Fruit fly (Drosophila melanogaster) whole organism, embryonic: Measurements from ENCODE around the gene mio.

Source experiments
- ATbp ChIP-seq: fragments of 200-800 bp; sonication (Bioruptor generic); optimal IDR thresholded peaks from 2 replicates; lab custom pipeline; 2017; ENCODE audit warnings: missing biosample characterization, mild to moderate bottlenecking, missing genetic modification characterization, missing genetic modification reagents
- Abd-B ChIP-seq: fragments of 200-800 bp; sonication (Bioruptor generic); optimal IDR thresholded peaks from 2 replicates; lab custom pipeline; 2018; ENCODE audit warnings: missing biosample characterization, mild to moderate bottlenecking, missing genetic modification characterization, moderate library complexity
- Atf3 ChIP-seq: fragments of 200-800 bp; sonication (Bioruptor generic); optimal IDR thresholded peaks from 3 replicates; lab custom pipeline; 2016; ENCODE audit warnings: missing biosample characterization, missing genetic modification characterization
- Blimp-1 ChIP-seq: fragments of 200-800 bp; sonication (Bioruptor generic); optimal IDR thresholded peaks from 3 replicates; lab custom pipeline; 2018; ENCODE audit warnings: missing biosample characterization, missing genetic modification characterization, mild to moderate bottlenecking, moderate library complexity, missing genetic modification reagents
- CG10431 ChIP-seq: fragments of 200-800 bp; sonication (Bioruptor generic); optimal IDR thresholded peaks from 3 replicates; lab custom pipeline; 2018; ENCODE audit warnings: missing biosample characterization, mild to moderate bottlenecking, missing genetic modification characterization
- CG1602 ChIP-seq: fragments of 200-800 bp; sonication (Bioruptor generic); optimal IDR thresholded peaks from 3 replicates; lab custom pipeline; 2016; ENCODE audit warnings: missing biosample characterization, missing genetic modification characterization
- CG17359 ChIP-seq: fragments of 200-800 bp; sonication (Bioruptor generic); optimal IDR thresholded peaks from 3 replicates; lab custom pipeline; 2018; ENCODE audit warnings: missing biosample characterization, mild to moderate bottlenecking, missing genetic modification characterization, moderate library complexity
- CG17829 ChIP-seq: fragments of 200-800 bp; optimal IDR thresholded peaks from 2 replicates; lab custom pipeline; 2019; ENCODE audit warnings: missing biosample characterization, mild to moderate bottlenecking, missing genetic modification characterization, moderate library complexity
- CG1792 ChIP-seq: fragments of 200-800 bp; sonication (Bioruptor generic); optimal IDR thresholded peaks from 2 replicates; lab custom pipeline; 2016; ENCODE audit warnings: missing biosample characterization, missing genetic modification characterization
- CG18011 ChIP-seq: fragments of 200-800 bp; sonication (Bioruptor generic); optimal IDR thresholded peaks from 2 replicates; lab custom pipeline; 2017; ENCODE audit warnings: missing biosample characterization, missing genetic modification characterization, mild to moderate bottlenecking, moderate library complexity, missing genotype
- CG2712 ChIP-seq: fragments of 200-800 bp; optimal IDR thresholded peaks from 3 replicates; lab custom pipeline; 2019; ENCODE audit warnings: missing biosample characterization, mild to moderate bottlenecking, missing genetic modification characterization, moderate library complexity
- CG30431 ChIP-seq: fragments of 200-800 bp; sonication (Bioruptor generic); optimal IDR thresholded peaks from 2 replicates; lab custom pipeline; 2017; ENCODE audit warnings: missing biosample characterization, missing genetic modification characterization
- CG31224 ChIP-seq: fragments of 200-800 bp; sonication (Bioruptor generic); IDR thresholded peaks from 2 replicates; pipeline ENCODE4 v1.3.6; 2022; ENCODE audit warnings: missing biosample characterization, missing genetic modification characterization
- CG3281 ChIP-seq: fragments of 200-800 bp; sonication (Bioruptor generic); optimal IDR thresholded peaks from 3 replicates; lab custom pipeline; 2017; ENCODE audit warnings: missing biosample characterization, mild to moderate bottlenecking, missing genetic modification characterization
- CG3407 ChIP-seq: fragments of 200-800 bp; sonication (Bioruptor generic); optimal IDR thresholded peaks from 2 replicates; lab custom pipeline; 2018; ENCODE audit warnings: missing biosample characterization, mild to moderate bottlenecking, missing genetic modification characterization
- CG4424 ChIP-seq: fragments of 200-800 bp; sonication (Bioruptor generic); optimal IDR thresholded peaks from 3 replicates; lab custom pipeline; 2016; ENCODE audit warnings: missing biosample characterization, missing genetic modification characterization
- CG5953 ChIP-seq: fragments of 200-800 bp; sonication (Bioruptor generic); IDR thresholded peaks from 2 replicates; pipeline ENCODE4 v1.3.6; 2022; ENCODE audit warnings: missing biosample characterization, missing genetic modification characterization
- CG6791 ChIP-seq: fragments of 200-800 bp; sonication (Bioruptor generic); IDR thresholded peaks from 3 replicates; pipeline ENCODE4 v1.3.6; 2022; ENCODE audit warnings: missing biosample characterization, missing genetic modification characterization; ENCODE audit not compliant: partially characterized antibody
- CG6854 ChIP-seq: fragments of 200-800 bp; sonication (Bioruptor generic); optimal IDR thresholded peaks from 3 replicates; lab custom pipeline; 2017; ENCODE audit warnings: missing biosample characterization, mild to moderate bottlenecking, missing genetic modification characterization
- CG7839 ChIP-seq: fragments of 200-800 bp; sonication (Bioruptor generic); optimal IDR thresholded peaks from 3 replicates; lab custom pipeline; 2018; ENCODE audit warnings: missing biosample characterization, mild to moderate bottlenecking, missing genetic modification characterization, moderate library complexity
- CG8388 ChIP-seq: fragments of 200-800 bp; sonication (Bioruptor generic); optimal IDR thresholded peaks from 2 replicates; lab custom pipeline; 2019; ENCODE audit warnings: missing biosample characterization, mild to moderate bottlenecking, missing genetic modification characterization, moderate library complexity
- CG8944 ChIP-seq: fragments of 200-800 bp; sonication (Bioruptor generic); optimal IDR thresholded peaks from 3 replicates; lab custom pipeline; 2016; ENCODE audit warnings: missing biosample characterization, missing genetic modification characterization
- CG9609 ChIP-seq: fragments of 200-800 bp; sonication (Bioruptor generic); optimal IDR thresholded peaks from 3 replicates; lab custom pipeline; 2016; ENCODE audit warnings: missing biosample characterization, missing genetic modification characterization
- CG9797 ChIP-seq: fragments of 200-800 bp; sonication (Bioruptor generic); optimal IDR thresholded peaks from 3 replicates; lab custom pipeline; 2018; ENCODE audit warnings: missing biosample characterization, mild to moderate bottlenecking, missing genetic modification characterization
- CG9817 ChIP-seq: fragments of 200-800 bp; sonication (Bioruptor generic); optimal IDR thresholded peaks from 2 replicates; lab custom pipeline; 2018; ENCODE audit warnings: missing biosample characterization, mild to moderate bottlenecking, missing genetic modification characterization, moderate library complexity
- Chrac-16 ChIP-seq: fragments of 200-800 bp; sonication (Bioruptor generic); optimal IDR thresholded peaks from 3 replicates; lab custom pipeline; 2016; ENCODE audit warnings: missing biosample characterization, missing genetic modification characterization
- D19A ChIP-seq: fragments of 200-800 bp; optimal IDR thresholded peaks from 3 replicates; lab custom pipeline; 2019; ENCODE audit warnings: missing biosample characterization, mild to moderate bottlenecking, missing genetic modification characterization, moderate library complexity
- Fer1 ChIP-seq: fragments of 200-800 bp; sonication (Bioruptor generic); optimal IDR thresholded peaks from 2 replicates; lab custom pipeline; 2017; ENCODE audit warnings: missing biosample characterization, mild to moderate bottlenecking, missing genetic modification characterization
- H15 ChIP-seq: fragments of 200-800 bp; sonication (Bioruptor generic); IDR thresholded peaks from 3 replicates; pipeline ENCODE4 v1.3.6; 2022; ENCODE audit warnings: missing biosample characterization, missing genetic modification characterization
- Hey ChIP-seq: fragments of 200-800 bp; sonication (Bioruptor generic); optimal IDR thresholded peaks from 3 replicates; lab custom pipeline; 2018; ENCODE audit warnings: missing biosample characterization, mild to moderate bottlenecking, missing genetic modification characterization
- Hr3 ChIP-seq: fragments of 200-800 bp; sonication (Bioruptor generic); optimal IDR thresholded peaks from 3 replicates; lab custom pipeline; 2016; ENCODE audit warnings: missing biosample characterization, missing genetic modification characterization
- Six4 ChIP-seq: fragments of 200-800 bp; sonication (Bioruptor generic); optimal IDR thresholded peaks from 2 replicates; lab custom pipeline; 2016; ENCODE audit warnings: missing biosample characterization, missing genetic modification characterization
- Tbp ChIP-seq: fragments of >200 bp; optimal IDR thresholded peaks from 2 replicates; lab custom pipeline; 2018; ENCODE audit warnings: missing biosample characterization, missing genetic modification characterization
- YL-1 ChIP-seq: fragments of 200-800 bp; sonication (Bioruptor generic); optimal IDR thresholded peaks from 3 replicates; lab custom pipeline; 2017; ENCODE audit warnings: missing biosample characterization, mild to moderate bottlenecking, missing genetic modification characterization
- bbx ChIP-seq: fragments of 200-800 bp; sonication (Bioruptor generic); IDR thresholded peaks from 2 replicates; pipeline ENCODE4 v1.3.6; 2022; ENCODE audit warnings: missing biosample characterization, missing genetic modification characterization; ENCODE audit not compliant: partially characterized antibody
- br ChIP-seq: fragments of >200 bp; optimal IDR thresholded peaks from 2 replicates; lab custom pipeline; 2017
- chif ChIP-seq, 2 experiments: fragments of 200-800 bp; sonication (Bioruptor generic); optimal IDR thresholded peaks; 3 replicates each; lab custom pipeline; 2016; ENCODE audit warnings: missing biosample characterization in 2 of 2, missing genetic modification characterization in 2 of 2
- chm ChIP-seq: fragments of 200-800 bp; sonication (Bioruptor generic); IDR thresholded peaks from 2 replicates; pipeline ENCODE4 v1.3.6; 2022; ENCODE audit warnings: missing biosample characterization, missing genetic modification characterization
- fd102C ChIP-seq: fragments of 200-800 bp; sonication (Bioruptor generic); optimal IDR thresholded peaks from 2 replicates; lab custom pipeline; 2018; ENCODE audit warnings: missing biosample characterization, mild to moderate bottlenecking, missing genetic modification characterization, moderate library complexity
- lab ChIP-seq: fragments of 200-800 bp; sonication (Bioruptor generic); optimal IDR thresholded peaks from 3 replicates; lab custom pipeline; 2017; ENCODE audit warnings: missing biosample characterization, missing genetic modification characterization, mild to moderate bottlenecking, moderate library complexity, missing genetic modification reagents
- lmd ChIP-seq: fragments of 200-800 bp; sonication (Bioruptor generic); IDR thresholded peaks from 2 replicates; pipeline ENCODE4 v1.3.6; 2022; ENCODE audit warnings: missing biosample characterization, missing genetic modification characterization
- mam ChIP-seq: fragments of 200-800 bp; sonication (Bioruptor generic); optimal IDR thresholded peaks from 3 replicates; lab custom pipeline; 2016; ENCODE audit warnings: missing biosample characterization, missing genetic modification characterization
- mirr ChIP-seq: fragments of 200-800 bp; sonication (Bioruptor generic); optimal IDR thresholded peaks from 3 replicates; lab custom pipeline; 2018; ENCODE audit warnings: missing biosample characterization, mild to moderate bottlenecking, missing genetic modification characterization
- seq ChIP-seq: fragments of 200-800 bp; sonication (Bioruptor generic); IDR thresholded peaks from 2 replicates; pipeline ENCODE4 v1.3.6; 2022; ENCODE audit warnings: missing biosample characterization, missing genetic modification characterization
- sima ChIP-seq: fragments of 200-800 bp; sonication (Bioruptor generic); optimal IDR thresholded peaks from 2 replicates; lab custom pipeline; 2016; ENCODE audit warnings: missing biosample characterization, missing genetic modification characterization
- slp2 ChIP-seq: fragments of 200-800 bp; sonication (Bioruptor generic); optimal IDR thresholded peaks from 2 replicates; lab custom pipeline; 2016; ENCODE audit warnings: missing biosample characterization, missing genetic modification characterization
- so ChIP-seq: fragments of 200-800 bp; sonication (Bioruptor generic); IDR thresholded peaks from 3 replicates; pipeline ENCODE4 v1.3.6; 2022; ENCODE audit warnings: missing biosample characterization, missing genetic modification characterization
- trem ChIP-seq: fragments of 200-800 bp; optimal IDR thresholded peaks from 3 replicates; lab custom pipeline; 2019; ENCODE audit warnings: missing biosample characterization, mild to moderate bottlenecking, missing genetic modification characterization, moderate library complexity
- z ChIP-seq: fragments of 200-800 bp; sonication (Bioruptor generic); IDR thresholded peaks from 3 replicates; pipeline ENCODE4 v1.3.6; 2022; ENCODE audit warnings: missing biosample characterization, missing genetic modification characterization

mio gene

dm6 chr2L:2198613-2199432, 18.3 kb upstream of the mio start (continued):
- TF ChIP-seq trem (tag; lab: Kevin White, UChicago): peak; percentile 65
- TF ChIP-seq Blimp-1 (GFP tag; lab: Kevin White, UChicago): peak; percentile 86
- no peak for TF ChIP-seq br (lab: Kevin White, UChicago)
- peak; percentile 90 for TF ChIP-seq CG1792 (GFP tag; lab: Kevin White, UChicago)
- no peak for TF ChIP-seq z (GFP tag; lab: Robert Waterston, UW)
- TF ChIP-seq so (GFP tag; lab: Robert Waterston, UW): no peak
- TF ChIP-seq mam (GFP tag; lab: Kevin White, UChicago): peak; percentile 85
- no peak for TF ChIP-seq H15 (GFP tag; lab: Robert Waterston, UW)
- TF ChIP-seq CG1602 (GFP tag; lab: Kevin White, UChicago): peak; percentile 86
- TF ChIP-seq Tbp (GFP tag; lab: Kevin White, UChicago): no peak
- peak; percentile 83 for TF ChIP-seq CG6854 (GFP tag; lab: Kevin White, UChicago)
- peak; percentile 87 for TF ChIP-seq Chrac-16 (GFP tag; lab: Kevin White, UChicago)
- peak; percentile 86 for TF ChIP-seq CG8388 (GFP tag; lab: Kevin White, UChicago)
- no peak for TF ChIP-seq bbx
- peak; percentile 41 for TF ChIP-seq CG18011 (GFP tag; lab: Kevin White, UChicago)
- TF ChIP-seq CG2712 (tag; lab: Kevin White, UChicago): peak; percentile 91
- TF ChIP-seq CG17829 (tag; lab: Kevin White, UChicago): peak; percentile 84
- TF ChIP-seq CG9817 (tag; lab: Kevin White, UChicago): peak; percentile 61
- TF ChIP-seq seq (GFP tag; lab: Robert Waterston, UW): no peak
- peak; percentile 28 for TF ChIP-seq sima (GFP tag; lab: Kevin White, UChicago)
- peak; percentile 84 for TF ChIP-seq Six4 (GFP tag; lab: Kevin White, UChicago)
- TF ChIP-seq slp2: peak; percentile 78
- peak; percentile 89 for TF ChIP-seq Hr3
- peak; percentile 86 for TF ChIP-seq CG30431
- peak; percentile 80 for TF ChIP-seq CG3281 (GFP tag; lab: Kevin White, UChicago)
- TF ChIP-seq CG6791 (GFP tag; lab: Robert Waterston, UW): no peak
- TF ChIP-seq CG31224: no peak
- TF ChIP-seq CG7839 (tag; lab: Kevin White, UChicago): peak; percentile 89
- no peak for TF ChIP-seq YL-1 (GFP tag; lab: Kevin White, UChicago)
- TF ChIP-seq Atf3 (GFP tag; lab: Kevin White, UChicago): peak; percentile 87
- TF ChIP-seq CG3407 (GFP tag; lab: Kevin White, UChicago): peak; percentile 83
- peak; percentile 82 for TF ChIP-seq Fer1 (GFP tag; lab: Kevin White, UChicago)
- TF ChIP-seq chif (GFP tag; optimal IDR thresholded peaks at IDR 0.05; lab: Kevin White, UChicago): peak; percentile 89 to 91
- TF ChIP-seq chm (GFP tag; lab: Robert Waterston, UW): no peak
- peak; percentile 89 for TF ChIP-seq CG9609
- TF ChIP-seq ATbp (GFP tag; lab: Kevin White, UChicago): peak; percentile 90
- TF ChIP-seq lmd (GFP tag; lab: Robert Waterston, UW): no peak
- peak; percentile 93 for TF ChIP-seq Hey (tag; lab: Kevin White, UChicago)
- TF ChIP-seq CG17359 (tag; lab: Kevin White, UChicago): peak; percentile 90
- TF ChIP-seq CG9797 (GFP tag; lab: Kevin White, UChicago): peak; percentile 22
- peak; percentile 80 for TF ChIP-seq Abd-B (GFP tag; lab: Kevin White, UChicago)
- no peak for TF ChIP-seq fd102C (GFP tag; lab: Kevin White, UChicago)
- TF ChIP-seq CG4424 (GFP tag; lab: Kevin White, UChicago): peak; percentile 89
- peak; percentile 12 for TF ChIP-seq CG10431 (GFP tag; lab: Kevin White, UChicago)
- peak; percentile 88 for TF ChIP-seq CG8944
- TF ChIP-seq D19A (tag; lab: Kevin White, UChicago): peak; percentile 85
- peak; percentile 87 for TF ChIP-seq lab (GFP tag; lab: Kevin White, UChicago)
- peak; percentile 84 for TF ChIP-seq mirr (GFP tag; lab: Kevin White, UChicago)
- no peak for TF ChIP-seq CG5953 (GFP tag; lab: Robert Waterston, UW)
